Worm (Caenorhabditis elegans) whole organism, L4 larva: Measurements from ENCODE around the gene urb-1.

Source experiments
- F37D6.2 ChIP-seq: sonication (generic microtip); optimal IDR thresholded peaks from 2 replicates; lab custom pipeline; 2016; ENCODE audit warnings: mild to moderate bottlenecking, missing genetic modification characterization, missing compliant biosample characterization
- ces-1 ChIP-seq: fragments of 150-350 bp; sonication (generic microtip); optimal IDR thresholded peaks from 4 replicates; lab custom pipeline; 2014; ENCODE audit warnings: missing biosample characterization, missing genetic modification reagents, missing genetic modification characterization
- nhr-25 ChIP-seq: sonication (generic microtip); optimal IDR thresholded peaks from 2 replicates; lab custom pipeline; 2017; ENCODE audit warnings: missing genetic modification characterization, mild to moderate bottlenecking, missing compliant biosample characterization, antibody characterized with exemption, moderate library complexity, borderline replicate concordance; ENCODE audit not compliant: insufficient read depth

DNA sequence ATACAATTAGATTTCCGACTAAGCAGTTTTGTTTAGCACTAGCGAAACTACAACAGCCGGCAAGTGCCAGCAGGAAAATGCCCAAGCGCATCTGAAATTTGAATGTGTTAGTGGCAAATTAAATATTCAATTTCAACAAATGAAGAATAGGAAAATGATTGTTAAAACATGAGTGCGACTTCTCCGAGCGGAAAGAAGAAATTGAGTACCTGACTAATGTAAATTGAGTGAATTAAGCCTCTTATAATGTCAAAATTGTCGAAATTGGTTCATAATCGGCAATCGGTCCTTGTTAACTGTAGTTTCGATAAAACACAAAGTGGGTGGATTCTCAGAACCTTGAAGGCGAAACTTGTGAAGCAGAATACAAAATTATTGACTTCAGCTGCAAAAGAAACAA, 24.1 kb downstream of the urb-1 start, which contains the start of gene gfi-1:
- TF ChIP-seq F37D6.2 (tag; lab: Kevin White, UChicago) (no peak), ces-1 (GFP tag; lab: Kevin White, UChicago) (no peak), nhr-25 (tag; lab: Kevin White, UChicago) (no peak)
